Worm (Caenorhabditis elegans) whole organism, early embryonic: ENCODE measurements around the gene bigr-1.

Experiments used
- B0310.2 ChIP-seq: sonication (generic microtip); optimal IDR thresholded peaks from 2 replicates; lab custom pipeline; 2016; ENCODE audit warnings: mild to moderate bottlenecking, missing genetic modification characterization, missing compliant biosample characterization
- F13C5.2 ChIP-seq: sonication (generic microtip); optimal IDR thresholded peaks from 2 replicates; lab custom pipeline; 2017; ENCODE audit warnings: mild to moderate bottlenecking, missing genetic modification characterization, inconsistent platforms, missing compliant biosample characterization
- aly-1 ChIP-seq: sonication (generic microtip); optimal IDR thresholded peaks from 2 replicates; lab custom pipeline; 2016; ENCODE audit warnings: missing genetic modification characterization, missing compliant biosample characterization
- ama-1 ChIP-seq: fragments of 150-350 bp; optimal IDR thresholded peaks from 2 replicates; lab custom pipeline; 2014
- ceh-13 ChIP-seq: fragments of 200-800 bp; sonication (Bioruptor generic); optimal IDR thresholded peaks from 2 replicates; lab custom pipeline; 2018; ENCODE audit warnings: mild to moderate bottlenecking, missing genetic modification characterization, missing compliant biosample characterization
- ceh-36 ChIP-seq: sonication (generic microtip); optimal IDR thresholded peaks from 2 replicates; lab custom pipeline; 2016; ENCODE audit warnings: missing genetic modification characterization, inconsistent platforms, missing compliant biosample characterization
- ets-7 ChIP-seq: sonication (generic microtip); optimal IDR thresholded peaks from 2 replicates; lab custom pipeline; 2016; ENCODE audit warnings: missing genotype, missing genetic modification characterization, missing compliant biosample characterization
- flt-1 ChIP-seq: fragments of 200-800 bp; sonication (Bioruptor generic); IDR thresholded peaks from 2 replicates; pipeline ENCODE4 v1.3.6; 2022; ENCODE audit warnings: missing genetic modification characterization, missing compliant biosample characterization
- hmbx-1 ChIP-seq: sonication (generic microtip); optimal IDR thresholded peaks from 2 replicates; lab custom pipeline; 2016; ENCODE audit warnings: mild to moderate bottlenecking, missing genetic modification characterization, missing compliant biosample characterization
- hmg-4 ChIP-seq: fragments of 200-800 bp; sonication (Bioruptor generic); optimal IDR thresholded peaks from 2 replicates; lab custom pipeline; 2018; ENCODE audit warnings: mild to moderate bottlenecking, missing genetic modification characterization, missing compliant biosample characterization
- hnd-1 ChIP-seq: sonication (generic microtip); optimal IDR thresholded peaks from 2 replicates; lab custom pipeline; 2016; ENCODE audit warnings: missing genetic modification characterization, missing compliant biosample characterization
- pes-1 ChIP-seq: fragments of 200-800 bp; sonication (Bioruptor generic); IDR thresholded peaks from 2 replicates; pipeline ENCODE4 v1.3.6; 2022; ENCODE audit warnings: missing genetic modification reagents, missing genetic modification characterization, missing compliant biosample characterization
- scrt-1 ChIP-seq: fragments of 200-800 bp; sonication (Bioruptor generic); IDR thresholded peaks from 2 replicates; pipeline ENCODE4 v1.3.6; 2022; ENCODE audit warnings: missing genetic modification characterization, missing compliant biosample characterization
- sea-1 ChIP-seq: fragments of 200-800 bp; sonication (Bioruptor generic); conservative IDR thresholded peaks from 2 replicates; pipeline ENCODE4 v1.3.6; 2022; ENCODE audit warnings: missing genetic modification characterization, missing compliant biosample characterization
- tbx-11 ChIP-seq: fragments of 200-800 bp; sonication (Bioruptor generic); IDR thresholded peaks from 2 replicates; pipeline ENCODE4 v1.3.6; 2022; ENCODE audit warnings: missing genetic modification characterization, missing compliant biosample characterization
- tbx-37 ChIP-seq: fragments of 200-800 bp; sonication (Bioruptor generic); conservative IDR thresholded peaks from 2 replicates; pipeline ENCODE4 v1.3.6; 2022; ENCODE audit warnings: missing genetic modification reagents, missing genetic modification characterization, missing compliant biosample characterization
- tra-4 ChIP-seq: sonication (generic microtip); optimal IDR thresholded peaks from 2 replicates; lab custom pipeline; 2017; ENCODE audit warnings: missing genetic modification characterization, missing compliant biosample characterization

bigr-1 gene

ce11 chrII:11181250-11181704 lies at the start of gene bigr-1:
Gene bigr-1, plus strand, starts transcription at chrII:11181654.
- TF ChIP-seq ceh-36 (tag; lab: Kevin White, UChicago) = no peak
- TF ChIP-seq B0310.2 (tag; lab: Kevin White, UChicago) = no peak
- no peak for TF ChIP-seq scrt-1
- no peak for TF ChIP-seq aly-1 (tag; lab: Kevin White, UChicago)
- no peak for TF ChIP-seq ets-7 (tag; lab: Kevin White, UChicago)
- no peak for TF ChIP-seq tra-4 (tag; lab: Kevin White, UChicago)
- no peak for TF ChIP-seq F13C5.2 (tag; lab: Kevin White, UChicago)
- no peak for TF ChIP-seq hnd-1 (tag; lab: Kevin White, UChicago)
- no peak for TF ChIP-seq hmbx-1 (tag; lab: Kevin White, UChicago)
- no peak for TF ChIP-seq tbx-37 (GFP tag; lab: Robert Waterston, UW)
- no peak for TF ChIP-seq pes-1
- TF ChIP-seq flt-1 (GFP tag; lab: Robert Waterston, UW) = no peak
- no peak for TF ChIP-seq sea-1 (GFP tag; lab: Robert Waterston, UW)
- no peak for TF ChIP-seq ceh-13 (GFP tag; lab: Kevin White, UChicago)
- TF ChIP-seq tbx-11 = no peak
- no peak for TF ChIP-seq hmg-4 (GFP tag; lab: Kevin White, UChicago)
- TF ChIP-seq ama-1 (lab: Kevin White, UChicago) = no peak

- TF ChIP-seq tra-4 (tag; lab: Kevin White, UChicago) = no peak
Measured at ce11 chrII:11132542-11132941, 48.9 kb upstream of the bigr-1 start, which contains the start of gene F40F8.11. Gene F40F8.11, minus strand, starts transcription at chrII:11132590.

DNA sequence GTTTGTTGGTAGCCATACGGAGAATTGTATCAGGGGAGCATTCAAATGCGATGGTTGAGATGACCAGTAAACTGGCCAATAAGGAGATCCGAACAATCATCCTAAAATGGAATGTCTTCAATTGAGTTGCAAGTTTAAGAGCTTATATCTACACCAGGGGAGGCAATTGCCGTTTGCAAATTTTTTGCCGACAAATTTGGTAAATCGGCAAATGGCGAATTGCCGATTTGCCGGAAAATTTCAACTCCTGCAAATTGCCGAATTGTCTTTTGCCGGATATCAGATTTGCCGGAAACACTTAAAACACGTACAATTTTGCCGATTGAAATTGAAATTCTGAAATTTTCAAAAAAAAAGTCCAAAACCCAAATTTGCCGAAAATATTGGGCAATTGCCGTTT lies 46.6 kb upstream of the bigr-1 start, which contains the start of gene F40F8.5:
F40F8.5 (minus strand) TSS at position 101 of the 400 bp plus-strand sequence.
- TF ChIP-seq B0310.2 (tag; lab: Kevin White, UChicago) (no peak), aly-1 (tag; lab: Kevin White, UChicago) (no peak), ceh-13 (GFP tag; lab: Kevin White, UChicago) (no peak), ceh-36 (tag; lab: Kevin White, UChicago) (no peak), tra-4 (tag; lab: Kevin White, UChicago) (no peak), ets-7 (tag; lab: Kevin White, UChicago) (no peak), tbx-11 (no peak), hmg-4 (GFP tag; lab: Kevin White, UChicago) (no peak), sea-1 (GFP tag; lab: Robert Waterston, UW) (no peak), scrt-1 (no peak), flt-1 (GFP tag; lab: Robert Waterston, UW) (no peak), pes-1 (no peak), ama-1 (lab: Kevin White, UChicago) (no peak), hmbx-1 (tag; lab: Kevin White, UChicago) (no peak), F13C5.2 (tag; lab: Kevin White, UChicago) (no peak)

DNA sequence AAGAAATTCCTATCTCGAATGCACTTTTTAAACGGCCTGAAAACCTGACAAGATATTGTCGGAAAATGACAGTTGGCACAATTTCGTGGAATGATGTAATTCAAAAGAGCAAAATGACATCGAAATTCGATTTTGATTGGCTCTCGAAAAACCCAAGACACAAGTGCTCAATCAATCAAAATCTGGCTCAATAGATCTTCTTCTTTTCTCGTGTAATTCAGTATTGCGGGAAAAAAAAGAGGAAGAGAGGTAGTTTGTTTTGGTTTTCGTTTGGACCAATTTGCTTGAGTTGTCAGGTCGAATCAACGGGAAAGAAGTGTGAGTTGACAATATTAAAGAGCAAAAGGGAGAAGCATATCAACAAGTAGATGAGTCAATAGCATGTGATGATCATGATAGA lies 45.7 kb upstream of the bigr-1 start:
- TF ChIP-seq hmg-4 (GFP tag; lab: Kevin White, UChicago) (no peak), ceh-13 (GFP tag; lab: Kevin White, UChicago) (no peak), tbx-11 (no peak), pes-1 (no peak), flt-1 (GFP tag; lab: Robert Waterston, UW) (no peak), ama-1 (lab: Kevin White, UChicago) (no peak), hmbx-1 (tag; lab: Kevin White, UChicago) (no peak), hnd-1 (tag; lab: Kevin White, UChicago) (no peak), tbx-37 (GFP tag; lab: Robert Waterston, UW) (no peak)

ce11 chrII:11140140-11140539 lies 41.3 kb upstream of the bigr-1 start, which contains the start of gene F40F8.4:
Gene F40F8.4, minus strand, starts transcription at chrII:11140240.
- TF ChIP-seq ceh-13 (GFP tag; lab: Kevin White, UChicago) (no peak), ama-1 (lab: Kevin White, UChicago) (no peak), aly-1 (tag; lab: Kevin White, UChicago) (no peak), pes-1 (no peak), F13C5.2 (tag; lab: Kevin White, UChicago) (no peak), scrt-1 (no peak), hmg-4 (GFP tag; lab: Kevin White, UChicago) (no peak), tbx-11 (no peak)

DNA sequence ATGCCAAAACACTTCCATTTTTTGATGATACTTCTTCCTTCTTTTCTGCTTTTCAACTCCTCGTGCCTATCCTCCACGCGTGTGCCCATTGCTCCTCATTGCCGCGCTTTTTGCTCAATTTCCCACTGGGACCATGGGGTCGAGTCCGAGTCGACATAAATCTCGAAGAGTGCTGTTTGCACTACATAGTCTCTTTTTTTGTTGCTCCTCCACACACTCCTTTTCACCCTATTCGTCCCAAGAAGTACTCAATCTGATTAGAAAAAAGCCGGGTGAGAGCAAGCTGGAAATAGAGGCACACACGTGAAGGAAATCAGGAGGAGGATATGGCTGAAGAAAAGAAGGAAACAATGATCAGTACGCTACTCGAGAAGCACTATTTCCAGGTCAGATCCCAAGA lies 38.9 kb upstream of the bigr-1 start, which contains the start of gene arrd-6:
arrd-6 (plus strand) TSS at position 169 of the 400 bp plus-strand sequence.
- TF ChIP-seq hmg-4 (GFP tag; lab: Kevin White, UChicago) (no peak), hnd-1 (tag; lab: Kevin White, UChicago) (no peak), hmbx-1 (tag; lab: Kevin White, UChicago) (no peak), pes-1 (no peak), ceh-13 (GFP tag; lab: Kevin White, UChicago) (no peak), scrt-1 (no peak), ets-7 (tag; lab: Kevin White, UChicago) (no peak), F13C5.2 (tag; lab: Kevin White, UChicago) (no peak), tbx-11 (no peak), ama-1 (lab: Kevin White, UChicago) (no peak), B0310.2 (tag; lab: Kevin White, UChicago) (no peak), flt-1 (GFP tag; lab: Robert Waterston, UW) (no peak), tra-4 (tag; lab: Kevin White, UChicago) (no peak), aly-1 (tag; lab: Kevin White, UChicago) (no peak), sea-1 (GFP tag; lab: Robert Waterston, UW) (no peak), tbx-37 (GFP tag; lab: Robert Waterston, UW) (no peak), ceh-36 (tag; lab: Kevin White, UChicago) (no peak)
